Worm (Caenorhabditis elegans) whole organism, L4/young adult: ENCODE measurements around the gene arv-1.
A peak's percentile ranks its signal among the peaks of the same experiment; 100 is the strongest.

Source experiments
- W03F9.2 ChIP-seq: fragments of 150-350 bp; optimal IDR thresholded peaks from 2 replicates; lab custom pipeline; 2014; ENCODE audit warnings: missing biosample characterization, missing genetic modification characterization
- dao-5 ChIP-seq: sonication (generic microtip); optimal IDR thresholded peaks from 2 replicates; lab custom pipeline; 2016; ENCODE audit warnings: missing genotype, missing genetic modification characterization, moderate library complexity, missing compliant biosample characterization
- him-1 ChIP-seq: sonication (generic microtip); optimal IDR thresholded peaks from 2 replicates; lab custom pipeline; 2016; ENCODE audit warnings: missing genotype, missing genetic modification reagents, missing genetic modification characterization, missing compliant biosample characterization

The arv-1 gene

ce11 chrII:10174338-10174737 is 26.3 kb downstream of the arv-1 start, which contains the start of gene F33H1.4:
F33H1.4 (plus strand) TSS chrII:10174648.
- TF ChIP-seq him-1 (tag; lab: Kevin White, UChicago) = peak; percentile 22
- TF ChIP-seq W03F9.2 (tag; lab: Kevin White, UChicago) = no peak

- no peak for TF ChIP-seq W03F9.2 (tag; lab: Kevin White, UChicago)
- no peak for TF ChIP-seq dao-5 (tag; lab: Kevin White, UChicago)
- TF ChIP-seq him-1 (tag; lab: Kevin White, UChicago) = no peak
Measured at ce11 chrII:10172436-10172973, 28.1 kb downstream of the arv-1 start, which contains the start of gene wbp-11. wbp-11 (plus strand) TSS chrII:10172923.

- TF ChIP-seq him-1 (tag; lab: Kevin White, UChicago) (no peak), dao-5 (tag; lab: Kevin White, UChicago) (no peak), W03F9.2 (tag; lab: Kevin White, UChicago) (no peak)
Measured at ce11 chrII:10170837-10171318, 29.7 kb downstream of the arv-1 start, which contains the start of gene gpd-4. gpd-4 (plus strand) TSS chrII:10171268.

ce11 chrII:10168905-10169782 is 31.5 kb downstream of the arv-1 start, which contains the start of gene daf-19:
daf-19 (minus strand) TSS chrII:10169346.
- TF ChIP-seq dao-5 (tag; lab: Kevin White, UChicago) (no peak), him-1 (tag; lab: Kevin White, UChicago) (peak; percentile 35), W03F9.2 (tag; lab: Kevin White, UChicago) (no peak)

- TF ChIP-seq dao-5 (tag; lab: Kevin White, UChicago) (no peak), him-1 (tag; lab: Kevin White, UChicago) (no peak), W03F9.2 (tag; lab: Kevin White, UChicago) (no peak)
Measured at ce11 chrII:10167731-10168130, 32.9 kb downstream of the arv-1 start.

- TF ChIP-seq dao-5 (tag; lab: Kevin White, UChicago) (no peak), him-1 (tag; lab: Kevin White, UChicago) (no peak), W03F9.2 (tag; lab: Kevin White, UChicago) (no peak)
Measured at ce11 chrII:10166365-10166764, 34.3 kb downstream of the arv-1 start.

- no peak for TF ChIP-seq him-1 (tag; lab: Kevin White, UChicago)
- TF ChIP-seq dao-5 (tag; lab: Kevin White, UChicago) = no peak
- TF ChIP-seq W03F9.2 (tag; lab: Kevin White, UChicago) = no peak
Measured at ce11 chrII:10164137-10164536, 36.5 kb downstream of the arv-1 start.

ce11 chrII:10162785-10163184 is 37.8 kb downstream of the arv-1 start:
- TF ChIP-seq him-1 (tag; lab: Kevin White, UChicago) = no peak
- TF ChIP-seq dao-5 (tag; lab: Kevin White, UChicago) = no peak
- TF ChIP-seq W03F9.2 (tag; lab: Kevin White, UChicago) = no peak

- TF ChIP-seq him-1 (tag; lab: Kevin White, UChicago) (no peak), W03F9.2 (tag; lab: Kevin White, UChicago) (no peak), dao-5 (tag; lab: Kevin White, UChicago) (no peak)
Measured at ce11 chrII:10155106-10155505, 45.5 kb downstream of the arv-1 start, which contains the start of gene nlp-63. nlp-63 (plus strand) TSS chrII:10155406.
